Worm (Caenorhabditis elegans) whole organism, L2 larva: ENCODE results near the gene C16D2.1.

ENCODE experiments used
- C34F6.9 ChIP-seq: fragments of 150-350 bp; optimal IDR thresholded peaks from 2 replicates; lab custom pipeline; 2014; ENCODE audit warnings: missing biosample characterization, missing genetic modification characterization
- F13H6.1 ChIP-seq: sonication (generic microtip); optimal IDR thresholded peaks from 2 replicates; lab custom pipeline; 2016; ENCODE audit warnings: missing genetic modification characterization, missing compliant biosample characterization
- R02D3.7 ChIP-seq: fragments of 150-350 bp; optimal IDR thresholded peaks from 2 replicates; lab custom pipeline; 2014; ENCODE audit warnings: missing biosample characterization, missing genetic modification characterization
- Y55F3AM.14 ChIP-seq: fragments of 200-800 bp; sonication (Bioruptor generic); optimal IDR thresholded peaks from 2 replicates; lab custom pipeline; 2018; ENCODE audit warnings: mild to moderate bottlenecking, missing genetic modification characterization, missing compliant biosample characterization
- ZK546.5 ChIP-seq: sonication (generic microtip); optimal IDR thresholded peaks from 2 replicates; lab custom pipeline; 2017; ENCODE audit warnings: missing biosample characterization, missing genetic modification characterization
- alr-1 ChIP-seq: fragments of 150-350 bp; optimal IDR thresholded peaks from 2 replicates; lab custom pipeline; 2014; ENCODE audit warnings: missing biosample characterization, missing genetic modification characterization
- aly-2 ChIP-seq: fragments of 150-350 bp; optimal IDR thresholded peaks from 2 replicates; lab custom pipeline; 2014; ENCODE audit warnings: missing biosample characterization, missing genetic modification characterization
- blmp-1 ChIP-seq: sonication (generic microtip); optimal IDR thresholded peaks from 2 replicates; lab custom pipeline; 2017; ENCODE audit warnings: missing genetic modification characterization, mild to moderate bottlenecking, missing compliant biosample characterization, antibody characterized with exemption, moderate library complexity; ENCODE audit not compliant: insufficient read depth
- ceh-16 ChIP-seq: fragments of 150-350 bp; optimal IDR thresholded peaks from 2 replicates; lab custom pipeline; 2014; ENCODE audit warnings: missing biosample characterization, missing genetic modification characterization
- ceh-82 ChIP-seq: fragments of 150-350 bp; optimal IDR thresholded peaks from 2 replicates; lab custom pipeline; 2014; ENCODE audit warnings: missing biosample characterization, missing genetic modification characterization
- crh-2 ChIP-seq: sonication (generic microtip); optimal IDR thresholded peaks from 2 replicates; lab custom pipeline; 2017; ENCODE audit warnings: missing biosample characterization, missing genetic modification characterization
- dmd-4 ChIP-seq: sonication (generic microtip); optimal IDR thresholded peaks from 2 replicates; lab custom pipeline; 2017; ENCODE audit warnings: missing biosample characterization, missing genetic modification characterization
- egl-27 ChIP-seq: sonication (generic microtip); optimal IDR thresholded peaks from 3 replicates; lab custom pipeline; 2017; ENCODE audit warnings: missing biosample characterization, missing genetic modification reagents, missing genetic modification characterization
- elt-3 ChIP-seq: sonication (generic microtip); optimal IDR thresholded peaks from 2 replicates; lab custom pipeline; 2017; ENCODE audit warnings: missing biosample characterization, missing genetic modification characterization
- fos-1 ChIP-seq: fragments of 150-350 bp; optimal IDR thresholded peaks from 2 replicates; lab custom pipeline; 2014; ENCODE audit warnings: missing biosample characterization, missing genetic modification characterization
- gmeb-1 ChIP-seq: fragments of 150-350 bp; optimal IDR thresholded peaks from 2 replicates; lab custom pipeline; 2014; ENCODE audit warnings: missing biosample characterization, missing genetic modification characterization
- lin-11 ChIP-seq: fragments of 150-350 bp; sonication (generic microtip); optimal IDR thresholded peaks from 2 replicates; lab custom pipeline; 2014; ENCODE audit warnings: missing biosample characterization, missing genetic modification characterization, inconsistent platforms, mixed read lengths
- lin-13 ChIP-seq: fragments of 150-350 bp; optimal IDR thresholded peaks from 2 replicates; lab custom pipeline; 2014; ENCODE audit warnings: missing biosample characterization, missing genetic modification reagents, missing genetic modification characterization
- lin-39 ChIP-seq: fragments of 150-350 bp; optimal IDR thresholded peaks from 2 replicates; lab custom pipeline; 2014; ENCODE audit warnings: missing biosample characterization, missing genetic modification reagents, missing genetic modification characterization
- lsy-2 ChIP-seq, 2 experiments: fragments of 150-350 bp in 1 of 2; sonication (generic microtip) in 1 of 2; optimal IDR thresholded peaks; 2 replicates each; lab custom pipeline; 2014 to 2017; ENCODE audit warnings: missing biosample characterization in 2 of 2, missing genetic modification characterization in 2 of 2
- mab-5 ChIP-seq: fragments of 150-350 bp; optimal IDR thresholded peaks from 2 replicates; lab custom pipeline; 2014; ENCODE audit warnings: missing biosample characterization, missing genetic modification characterization
- mbf-1 ChIP-seq: sonication (generic microtip); optimal IDR thresholded peaks from 2 replicates; lab custom pipeline; 2017; ENCODE audit warnings: missing biosample characterization, missing genetic modification characterization
- nhr-10 ChIP-seq: sonication (generic microtip); optimal IDR thresholded peaks from 2 replicates; lab custom pipeline; 2017; ENCODE audit warnings: missing biosample characterization, missing genetic modification characterization
- nhr-11 ChIP-seq: fragments of 150-350 bp; optimal IDR thresholded peaks from 2 replicates; lab custom pipeline; 2014; ENCODE audit warnings: missing biosample characterization, missing genetic modification characterization
- nhr-12 ChIP-seq: fragments of 150-350 bp; optimal IDR thresholded peaks from 2 replicates; lab custom pipeline; 2014; ENCODE audit warnings: missing biosample characterization, missing genetic modification characterization
- nhr-129 ChIP-seq: fragments of 150-350 bp; optimal IDR thresholded peaks from 2 replicates; lab custom pipeline; 2014; ENCODE audit warnings: missing biosample characterization, missing genetic modification characterization
- nhr-21 ChIP-seq: fragments of 150-350 bp; optimal IDR thresholded peaks from 2 replicates; lab custom pipeline; 2014; ENCODE audit warnings: missing biosample characterization, missing genetic modification characterization
- nhr-237 ChIP-seq: fragments of 150-350 bp; optimal IDR thresholded peaks from 2 replicates; lab custom pipeline; 2014; ENCODE audit warnings: missing biosample characterization, missing genetic modification characterization
- nhr-6 ChIP-seq: fragments of 150-350 bp; optimal IDR thresholded peaks from 2 replicates; lab custom pipeline; 2014; ENCODE audit warnings: missing biosample characterization, missing genetic modification characterization
- nhr-77 ChIP-seq: fragments of 150-350 bp; optimal IDR thresholded peaks from 2 replicates; lab custom pipeline; 2014; ENCODE audit warnings: missing biosample characterization, missing genetic modification characterization
- sem-4 ChIP-seq: fragments of 150-350 bp; optimal IDR thresholded peaks from 2 replicates; lab custom pipeline; 2014; ENCODE audit warnings: missing biosample characterization, missing genetic modification reagents, missing genetic modification characterization
- sma-3 ChIP-seq: sonication (generic microtip); optimal IDR thresholded peaks from 2 replicates; lab custom pipeline; 2016; ENCODE audit warnings: missing genetic modification reagents, missing genetic modification characterization, missing compliant biosample characterization
- unc-39 ChIP-seq: fragments of 150-350 bp; optimal IDR thresholded peaks from 2 replicates; lab custom pipeline; 2014; ENCODE audit warnings: missing biosample characterization, missing genetic modification characterization
- unc-55 ChIP-seq: fragments of 150-350 bp; sonication (generic microtip); optimal IDR thresholded peaks from 3 replicates; lab custom pipeline; 2014; ENCODE audit warnings: missing biosample characterization, missing genetic modification reagents, missing genetic modification characterization
- unc-62 ChIP-seq: fragments of 150-350 bp; optimal IDR thresholded peaks from 2 replicates; lab custom pipeline; 2014; ENCODE audit warnings: missing biosample characterization, missing genetic modification reagents, missing genetic modification characterization
- ztf-11 ChIP-seq: sonication (generic microtip); optimal IDR thresholded peaks from 2 replicates; lab custom pipeline; 2017; ENCODE audit warnings: missing biosample characterization, missing genetic modification characterization
- ztf-4 ChIP-seq: fragments of 150-350 bp; optimal IDR thresholded peaks from 2 replicates; lab custom pipeline; 2014; ENCODE audit warnings: missing biosample characterization, missing genetic modification characterization

C16D2.1 gene

ce11 chrII:9100798-9101197 is 30.7 kb upstream of the C16D2.1 start, which contains the start of gene T24H10.5:
Gene T24H10.5, plus strand, starts transcription at chrII:9101098.
- TF ChIP-seq unc-39 (tag; lab: Kevin White, UChicago) = no peak

- TF ChIP-seq ceh-16 (tag; lab: Kevin White, UChicago) (no peak), ztf-4 (tag; lab: Kevin White, UChicago) (no peak), gmeb-1 (no peak), nhr-6 (no peak)
Measured at ce11 chrII:9107095-9107769, 24.2 kb upstream of the C16D2.1 start, which contains the start of gene dyrb-1. Gene dyrb-1, minus strand, starts transcription at chrII:9107145.

- TF ChIP-seq nhr-21 (tag; lab: Kevin White, UChicago) (no peak), egl-27 (no peak), C34F6.9 (peak; percentile 47), sma-3 (GFP tag; lab: Kevin White, UChicago) (no peak), unc-39 (tag; lab: Kevin White, UChicago) (no peak), dmd-4 (tag; lab: Kevin White, UChicago) (no peak), R02D3.7 (tag; lab: Kevin White, UChicago) (no peak), crh-2 (peak; percentile 22), lin-11 (tag; lab: Kevin White, UChicago) (no peak), lin-13 (GFP tag; lab: Kevin White, UChicago) (no peak), nhr-129 (tag; lab: Kevin White, UChicago) (peak; percentile 25), mab-5 (tag; lab: Kevin White, UChicago) (no peak), lsy-2 (tag; optimal IDR thresholded peaks at IDR 0.05; lab: Kevin White, UChicago) (peak in 1 of 2 experiments; percentile 41), ceh-82 (tag; lab: Kevin White, UChicago) (no peak), nhr-11 (no peak), blmp-1 (tag; lab: Kevin White, UChicago) (no peak), gmeb-1 (peak; percentile 79), fos-1 (tag; lab: Kevin White, UChicago) (peak; percentile 1), sem-4 (tag; lab: Kevin White, UChicago) (no peak), unc-55 (GFP tag; lab: Kevin White, UChicago) (peak; percentile 63)
Measured at ce11 chrII:9108443-9108842, 23.0 kb upstream of the C16D2.1 start, which contains the start of gene dnj-23. Gene dnj-23, minus strand, starts transcription at chrII:9108600.

ce11 chrII:9108905-9109551 is 22.4 kb upstream of the C16D2.1 start, which contains the start of gene T24H10.4:
Gene T24H10.4, plus strand, starts transcription at chrII:9109534.
- TF ChIP-seq C34F6.9 (peak; percentile 37), nhr-129 (tag; lab: Kevin White, UChicago) (peak; percentile 60), F13H6.1 (tag; lab: Kevin White, UChicago) (peak; percentile 18), elt-3 (tag; lab: Kevin White, UChicago) (no peak), lsy-2 (tag; optimal IDR thresholded peaks at IDR 0.05; lab: Kevin White, UChicago) (peak in 1 of 2 experiments; percentile 13), sem-4 (tag; lab: Kevin White, UChicago) (no peak)
- TF ChIP-seq, all 48 proteins: peak for 4

- TF ChIP-seq crh-2 (peak; percentile 14), fos-1 (tag; lab: Kevin White, UChicago) (peak; percentile 94), lin-39 (tag; lab: Kevin White, UChicago) (no peak), mbf-1 (tag; lab: Kevin White, UChicago) (no peak), ZK546.5 (no peak)
Measured at ce11 chrII:9111471-9112016, 19.9 kb upstream of the C16D2.1 start.

ce11 chrII:9112851-9113250 is 18.6 kb upstream of the C16D2.1 start, which contains the start of gene jun-1:
Gene jun-1, plus strand, starts transcription at chrII:9113157.
- peak; percentile 91 for TF ChIP-seq unc-55 (GFP tag; lab: Kevin White, UChicago)
- no peak for TF ChIP-seq mbf-1 (tag; lab: Kevin White, UChicago)
- TF ChIP-seq Y55F3AM.14 (GFP tag; lab: Kevin White, UChicago) = peak; percentile 36
- TF ChIP-seq lin-13 (GFP tag; lab: Kevin White, UChicago) = peak; percentile 73
- peak; percentile 6 for TF ChIP-seq nhr-77 (tag; lab: Kevin White, UChicago)
- peak; percentile 80 for TF ChIP-seq nhr-6
- no peak for TF ChIP-seq ZK546.5
- peak; percentile 51 for TF ChIP-seq ceh-16 (tag; lab: Kevin White, UChicago)
- TF ChIP-seq aly-2 (tag; lab: Kevin White, UChicago) = no peak
- TF ChIP-seq lin-11 (tag; lab: Kevin White, UChicago) = no peak
- no peak for TF ChIP-seq nhr-10
- TF ChIP-seq mab-5 (tag; lab: Kevin White, UChicago) = peak; percentile 12
- TF ChIP-seq crh-2 = peak; percentile 88
- peak; percentile 11 for TF ChIP-seq unc-62 (GFP tag; lab: Kevin White, UChicago)
- TF ChIP-seq C34F6.9 = peak; percentile 98
- TF ChIP-seq ztf-11 (tag; lab: Kevin White, UChicago) = no peak
- TF ChIP-seq R02D3.7 (tag; lab: Kevin White, UChicago) = no peak
- TF ChIP-seq nhr-21 (tag; lab: Kevin White, UChicago) = peak; percentile 93
- peak; percentile 90 for TF ChIP-seq egl-27
- peak; percentile 73 for TF ChIP-seq gmeb-1
- TF ChIP-seq nhr-12 (tag; lab: Kevin White, UChicago) = no peak
- TF ChIP-seq alr-1 (tag; lab: Kevin White, UChicago) = no peak
- TF ChIP-seq dmd-4 (tag; lab: Kevin White, UChicago) = no peak
- TF ChIP-seq ztf-4 (tag; lab: Kevin White, UChicago) = peak; percentile 94
- TF ChIP-seq nhr-237 (tag; lab: Kevin White, UChicago) = peak; percentile 51
- TF ChIP-seq sem-4 (tag; lab: Kevin White, UChicago) = peak; percentile 88
